Fruit fly (Drosophila melanogaster) whole organism, embryonic: Measurements from ENCODE around the gene PolQ.
"Not testable (repeated sequence)": the region's sequence is repeated elsewhere in the genome, so short reads cannot be mapped to it uniquely, and the experiment has no call there.

Source experiments
- Abd-B ChIP-seq: fragments of 200-800 bp; sonication (Bioruptor generic); optimal IDR thresholded peaks from 2 replicates; lab custom pipeline; 2018; ENCODE audit warnings: missing biosample characterization, mild to moderate bottlenecking, missing genetic modification characterization, moderate library complexity
- BEAF-32 ChIP-seq: fragments of 200-800 bp; sonication (Bioruptor generic); optimal IDR thresholded peaks from 3 replicates; lab custom pipeline; 2017; ENCODE audit warnings: missing biosample characterization, missing genetic modification characterization, mild to moderate bottlenecking, moderate library complexity, missing genetic modification reagents
- CG11247 ChIP-seq: fragments of 200-800 bp; sonication (Bioruptor generic); IDR thresholded peaks from 2 replicates; pipeline ENCODE4 v1.3.6; 2022; ENCODE audit warnings: missing biosample characterization, missing genetic modification characterization
- CG12299 ChIP-seq: fragments of 200-800 bp; sonication (Bioruptor generic); optimal IDR thresholded peaks from 2 replicates; lab custom pipeline; 2018; ENCODE audit warnings: missing biosample characterization, mild to moderate bottlenecking, missing genetic modification characterization
- CG14441 ChIP-seq: fragments of 200-800 bp; sonication (Bioruptor generic); IDR thresholded peaks from 2 replicates; pipeline ENCODE4 v1.3.6; 2022; ENCODE audit warnings: missing biosample characterization, missing genetic modification characterization
- CG1832 ChIP-seq: fragments of 200-800 bp; sonication (Bioruptor generic); optimal IDR thresholded peaks from 2 replicates; lab custom pipeline; 2017; ENCODE audit warnings: missing biosample characterization, mild to moderate bottlenecking, missing genetic modification characterization, inconsistent platforms
- CG30020 ChIP-seq: fragments of 200-800 bp; optimal IDR thresholded peaks from 2 replicates; lab custom pipeline; 2019; ENCODE audit warnings: missing biosample characterization, mild to moderate bottlenecking, missing genetic modification characterization, moderate library complexity
- CG3281 ChIP-seq: fragments of 200-800 bp; sonication (Bioruptor generic); optimal IDR thresholded peaks from 3 replicates; lab custom pipeline; 2017; ENCODE audit warnings: missing biosample characterization, mild to moderate bottlenecking, missing genetic modification characterization
- CG33213 ChIP-seq: fragments of 200-800 bp; sonication (Bioruptor generic); optimal IDR thresholded peaks from 3 replicates; lab custom pipeline; 2016; ENCODE audit warnings: missing biosample characterization, missing genetic modification characterization
- CG34422 ChIP-seq: fragments of 200-800 bp; sonication (Bioruptor generic); IDR thresholded peaks from 3 replicates; pipeline ENCODE4 v1.3.6; 2022; ENCODE audit warnings: missing biosample characterization, missing genetic modification characterization
- CG3838 ChIP-seq: fragments of 200-800 bp; sonication (Bioruptor generic); optimal IDR thresholded peaks from 3 replicates; lab custom pipeline; 2016; ENCODE audit warnings: missing biosample characterization, missing genetic modification characterization
- CG4730 ChIP-seq: fragments of 200-800 bp; sonication (Bioruptor generic); IDR thresholded peaks from 2 replicates; pipeline ENCODE4 v1.3.6; 2022; ENCODE audit warnings: missing biosample characterization, missing genetic modification characterization
- CG8281 ChIP-seq: fragments of 200-800 bp; sonication (Bioruptor generic); optimal IDR thresholded peaks from 2 replicates; lab custom pipeline; 2018; ENCODE audit warnings: missing biosample characterization, mild to moderate bottlenecking, missing genetic modification characterization, moderate library complexity
- CG8478 ChIP-seq: fragments of >200 bp; optimal IDR thresholded peaks from 2 replicates; lab custom pipeline; 2018
- CG8924 ChIP-seq: fragments of 200-800 bp; optimal IDR thresholded peaks from 3 replicates; lab custom pipeline; 2019; ENCODE audit warnings: missing biosample characterization, mild to moderate bottlenecking, missing genetic modification characterization, moderate library complexity
- CG9797 ChIP-seq: fragments of 200-800 bp; sonication (Bioruptor generic); optimal IDR thresholded peaks from 3 replicates; lab custom pipeline; 2018; ENCODE audit warnings: missing biosample characterization, mild to moderate bottlenecking, missing genetic modification characterization
- Dfd ChIP-seq, 2 experiments: fragments of >200 bp; optimal IDR thresholded peaks; 2 replicates each; lab custom pipeline; 2017; ENCODE audit warnings: missing biosample characterization in 2 of 2, missing genetic modification characterization in 2 of 2
- E2f1 ChIP-seq: fragments of 200-800 bp; sonication (Bioruptor generic); IDR thresholded peaks from 2 replicates; pipeline ENCODE4 v1.3.6; 2022; ENCODE audit warnings: missing biosample characterization, missing genetic modification characterization
- GATAe ChIP-seq: fragments of 200-800 bp; sonication (Bioruptor generic); conservative IDR thresholded peaks from 2 replicates; pipeline ENCODE4 v1.3.6; 2022; ENCODE audit warnings: missing biosample characterization, missing genetic modification characterization
- Hr3 ChIP-seq: fragments of 200-800 bp; sonication (Bioruptor generic); optimal IDR thresholded peaks from 3 replicates; lab custom pipeline; 2016; ENCODE audit warnings: missing biosample characterization, missing genetic modification characterization
- Hr51 ChIP-seq, 2 experiments: fragments of 200-800 bp; sonication (Bioruptor generic); optimal IDR thresholded peaks; 2 replicates in 1 of 2; 3 replicates in 1 of 2; lab custom pipeline; 2016 to 2018; ENCODE audit warnings: missing biosample characterization in 2 of 2, missing genetic modification characterization in 2 of 2, mild to moderate bottlenecking in 1 of 2, moderate library complexity in 1 of 2
- Lhr ChIP-seq: fragments of 200-800 bp; sonication (Bioruptor generic); optimal IDR thresholded peaks from 3 replicates; lab custom pipeline; 2017; ENCODE audit warnings: mild to moderate bottlenecking, missing biosample characterization, missing genetic modification reagents, missing genetic modification characterization
- MBD-R2 ChIP-seq: fragments of 200-800 bp; sonication (Bioruptor generic); IDR thresholded peaks from 2 replicates; pipeline ENCODE4 v1.3.6; 2022; ENCODE audit warnings: missing biosample characterization, missing genetic modification characterization
- Myb ChIP-seq: fragments of 200-800 bp; sonication (Bioruptor generic); optimal IDR thresholded peaks from 2 replicates; lab custom pipeline; 2016; ENCODE audit warnings: missing biosample characterization, missing genetic modification characterization
- NFAT ChIP-seq: fragments of 200-800 bp; sonication (Bioruptor generic); IDR thresholded peaks from 2 replicates; pipeline ENCODE4 v1.3.6; 2022; ENCODE audit warnings: missing biosample characterization, missing genetic modification characterization
- Oli ChIP-seq: fragments of 200-800 bp; sonication (Bioruptor generic); optimal IDR thresholded peaks from 2 replicates; lab custom pipeline; 2018; ENCODE audit warnings: missing biosample characterization, mild to moderate bottlenecking, missing genetic modification characterization, moderate library complexity
- Rx ChIP-seq: fragments of 200-800 bp; sonication (Bioruptor generic); IDR thresholded peaks from 2 replicates; pipeline ENCODE4 v1.3.6; 2022; ENCODE audit warnings: missing biosample characterization, missing genetic modification characterization
- Sry-δ ChIP-seq: fragments of 200-800 bp; sonication (Bioruptor generic); optimal IDR thresholded peaks from 2 replicates; lab custom pipeline; 2016; ENCODE audit warnings: missing biosample characterization, missing genetic modification characterization
- Xbp1 ChIP-seq: fragments of 200-800 bp; sonication (Bioruptor generic); optimal IDR thresholded peaks from 3 replicates; lab custom pipeline; 2016; ENCODE audit warnings: missing biosample characterization, mild to moderate bottlenecking, missing genetic modification characterization
- ase ChIP-seq: fragments of 200-800 bp; sonication (Bioruptor generic); IDR thresholded peaks from 3 replicates; pipeline ENCODE4 v1.3.6; 2022; ENCODE audit warnings: missing biosample characterization, missing genetic modification characterization
- bowl ChIP-seq: fragments of 200-800 bp; sonication (Bioruptor generic); IDR thresholded peaks from 2 replicates; pipeline ENCODE4 v1.3.6; 2022; ENCODE audit warnings: missing biosample characterization, missing genetic modification characterization
- ewg ChIP-seq: fragments of 200-800 bp; sonication (Bioruptor generic); optimal IDR thresholded peaks from 3 replicates; lab custom pipeline; 2017; ENCODE audit warnings: mild to moderate bottlenecking, missing biosample characterization, missing genetic modification reagents, missing genetic modification characterization
- gfzf ChIP-seq: fragments of 200-800 bp; sonication (Bioruptor generic); optimal IDR thresholded peaks from 2 replicates; lab custom pipeline; 2016; ENCODE audit warnings: missing biosample characterization, mild to moderate bottlenecking, missing genetic modification characterization, moderate library complexity
- ken ChIP-seq: fragments of 200-800 bp; sonication (Bioruptor generic); IDR thresholded peaks from 3 replicates; pipeline ENCODE4 v1.3.6; 2022; ENCODE audit warnings: missing biosample characterization, missing genetic modification characterization
- lola ChIP-seq, 3 experiments: fragments of >200 bp in 2 of 3; fragments of 200-800 bp in 1 of 3; sonication (Bioruptor generic) in 1 of 3; optimal IDR thresholded peaks; 2 replicates each; lab custom pipeline; 2017 to 2019; ENCODE audit warnings: missing biosample characterization in 3 of 3, missing genetic modification characterization in 3 of 3, mild to moderate bottlenecking in 1 of 3, moderate library complexity in 1 of 3
- luna ChIP-seq: fragments of 200-800 bp; sonication (Bioruptor generic); optimal IDR thresholded peaks from 2 replicates; lab custom pipeline; 2016; ENCODE audit warnings: missing biosample characterization, missing genetic modification characterization
- mam ChIP-seq: fragments of 200-800 bp; sonication (Bioruptor generic); optimal IDR thresholded peaks from 3 replicates; lab custom pipeline; 2016; ENCODE audit warnings: missing biosample characterization, missing genetic modification characterization
- oc ChIP-seq: fragments of 200-800 bp; sonication (Bioruptor generic); optimal IDR thresholded peaks from 2 replicates; lab custom pipeline; 2018; ENCODE audit warnings: missing biosample characterization, mild to moderate bottlenecking, missing genetic modification characterization, moderate library complexity
- otp ChIP-seq: fragments of 200-800 bp; sonication (Bioruptor generic); IDR thresholded peaks from 3 replicates; pipeline ENCODE4, ENCODE4 v1.3.6; 2022; ENCODE audit warnings: missing biosample characterization, missing genetic modification characterization
- phol ChIP-seq: fragments of 200-800 bp; sonication (Bioruptor generic); optimal IDR thresholded peaks from 3 replicates; lab custom pipeline; 2018; ENCODE audit warnings: missing biosample characterization, mild to moderate bottlenecking, missing genetic modification characterization, moderate library complexity
- prd ChIP-seq, 3 experiments: fragments of >200 bp in 2 of 3; fragments of 200-800 bp in 1 of 3; sonication (Bioruptor generic) in 1 of 3; optimal IDR thresholded peaks in 2 of 3; IDR thresholded peaks in 1 of 3; 2 replicates in 2 of 3; 3 replicates in 1 of 3; pipeline versions ENCODE4 v1.3.6 to Lab custom; 2017 to 2022; ENCODE audit warnings: missing biosample characterization in 1 of 3, missing genetic modification characterization in 1 of 3
- ranshi ChIP-seq: fragments of 200-800 bp; sonication (Bioruptor generic); IDR thresholded peaks from 2 replicates; pipeline ENCODE4 v1.3.6; 2022; ENCODE audit warnings: missing biosample characterization, missing genetic modification characterization
- row ChIP-seq: fragments of 200-800 bp; sonication (Bioruptor generic); IDR thresholded peaks from 3 replicates; pipeline ENCODE4 v1.3.6; 2022; ENCODE audit warnings: missing biosample characterization, missing genetic modification characterization
- shn ChIP-seq: fragments of 200-800 bp; sonication (Bioruptor generic); optimal IDR thresholded peaks from 3 replicates; lab custom pipeline; 2016; ENCODE audit warnings: missing biosample characterization, missing genetic modification characterization
- sob ChIP-seq: fragments of 200-800 bp; sonication (Bioruptor generic); IDR thresholded peaks from 2 replicates; pipeline ENCODE4 v1.3.6; 2022; ENCODE audit warnings: missing biosample characterization, missing genetic modification characterization
- ssp ChIP-seq: fragments of 200-800 bp; sonication (Bioruptor generic); IDR thresholded peaks from 2 replicates; pipeline ENCODE4 v1.3.6; 2022; ENCODE audit warnings: missing biosample characterization, missing genetic modification characterization
- tgo ChIP-seq: fragments of 200-800 bp; sonication (Bioruptor generic); IDR thresholded peaks from 3 replicates; pipeline ENCODE4 v1.3.6; 2022; ENCODE audit warnings: missing biosample characterization, missing genetic modification characterization

PolQ gene

DNA sequence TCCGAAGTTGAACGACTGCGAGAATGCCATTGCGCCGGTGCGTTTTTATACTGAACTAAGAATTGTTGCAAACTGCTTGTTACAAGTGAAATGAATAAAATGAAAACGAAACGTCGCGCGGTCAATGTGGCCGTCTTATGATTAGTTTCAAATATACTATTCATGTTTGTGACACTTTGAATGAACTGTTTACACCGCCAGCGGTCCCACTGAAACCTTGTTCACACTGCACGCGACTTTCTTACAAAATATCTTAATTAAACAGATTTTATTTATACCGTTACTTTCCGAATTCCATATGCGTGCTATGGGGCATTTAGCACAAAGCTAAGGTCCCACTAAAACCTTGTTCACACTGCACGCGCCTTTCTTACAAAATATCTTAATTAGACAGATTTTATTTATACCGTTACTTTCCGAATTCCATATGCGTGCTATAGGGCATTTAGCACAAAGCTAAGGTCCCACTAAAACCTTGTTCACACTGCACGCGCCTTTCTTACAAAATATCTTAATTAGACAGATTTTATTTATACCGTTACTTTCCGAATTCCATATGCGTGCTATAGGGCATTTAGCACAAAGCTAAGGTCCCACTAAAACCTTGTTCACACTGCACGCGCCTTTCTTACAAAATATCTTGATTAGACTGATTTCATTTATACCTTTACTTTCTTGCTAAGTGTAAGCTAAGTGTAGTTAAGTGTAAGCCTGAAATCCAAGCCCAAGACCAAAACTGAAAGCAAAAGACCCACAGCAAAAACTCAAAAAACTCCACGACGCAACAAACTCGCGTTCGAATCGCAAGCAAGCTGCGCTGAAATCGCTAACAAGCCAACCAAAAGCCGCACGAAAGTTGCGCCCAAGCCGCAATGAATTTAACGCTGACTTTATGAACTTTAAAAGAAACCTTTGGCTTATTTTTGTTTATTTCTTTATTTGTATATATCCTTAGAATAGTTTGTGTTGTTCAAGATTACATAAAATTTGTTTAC, at the start of gene PolQ (continued):
- peak; percentile 100 for TF ChIP-seq ssp (GFP tag; lab: Robert Waterston, UW)
- peak; percentile 10 for TF ChIP-seq phol (tag; lab: Kevin White, UChicago)
- TF ChIP-seq MBD-R2 (GFP tag; lab: Robert Waterston, UW): peak; percentile 71
- peak; percentile 96 for TF ChIP-seq Lhr (GFP tag; lab: Kevin White, UChicago)
- peak; percentile 30; the same call in 1 of the 2 replicates for TF ChIP-seq CG14441 (GFP tag; lab: Robert Waterston, UW)
- peak; percentile 94 for TF ChIP-seq CG30020 (tag; lab: Kevin White, UChicago)
- TF ChIP-seq Hr3: peak; percentile 6
- peak; percentile 91 for TF ChIP-seq Myb (GFP tag; lab: Kevin White, UChicago)
- peak; percentile 48; the same call in 1 of the 2 replicates for TF ChIP-seq ranshi (GFP tag; lab: Robert Waterston, UW)
- TF ChIP-seq BEAF-32 (GFP tag; lab: Kevin White, UChicago): peak; percentile 31
- TF ChIP-seq CG34422 (GFP tag; lab: Robert Waterston, UW): peak; percentile 48; the same call in 2 of the 3 replicates
- peak in 1 of 2 experiments; percentile 97 for TF ChIP-seq Dfd (GFP tag; optimal IDR thresholded peaks at IDR 0.05; lab: Kevin White, UChicago)
- TF ChIP-seq row: peak; percentile 74
- peak; percentile 75 for TF ChIP-seq gfzf (GFP tag; lab: Kevin White, UChicago)
- 0 out of 3 replicates have a peak, but pooled peaks have one; percentile 44 for TF ChIP-seq ase
- TF ChIP-seq CG11247 (GFP tag; lab: Robert Waterston, UW): peak; percentile 50
- peak; percentile 48; the same call in 1 of the 2 replicates for TF ChIP-seq NFAT (GFP tag; lab: Robert Waterston, UW)
- peak; percentile 57 for TF ChIP-seq CG9797 (GFP tag; lab: Kevin White, UChicago)
- peak; percentile 10 for TF ChIP-seq Sry-δ (GFP tag; lab: Kevin White, UChicago)
- TF ChIP-seq lola (GFP tag; optimal IDR thresholded peaks at IDR 0.05; lab: Kevin White, UChicago): peak in 1 of 3 experiments; percentile 90
- TF ChIP-seq Rx (GFP tag; lab: Robert Waterston, UW): peak; percentile 51
- TF ChIP-seq CG4730: 0 out of 2 replicates have a peak, but pooled peaks have one; percentile 20
- TF ChIP-seq ken (GFP tag; lab: Robert Waterston, UW): peak; percentile 53; the same call in 1 of the 3 replicates
- TF ChIP-seq prd (optimal IDR thresholded peaks at IDR 0.05; lab: Kevin White, UChicago): not testable (repeated sequence)
- peak; percentile 63; the same call in 1 of the 3 replicates for TF ChIP-seq prd (GFP tag; IDR thresholded peaks at IDR 0.05; lab: Robert Waterston, UW)
- TF ChIP-seq mam (GFP tag; lab: Kevin White, UChicago): peak; percentile 29
- peak; percentile 30 for TF ChIP-seq sob (GFP tag; lab: Robert Waterston, UW)

DNA sequence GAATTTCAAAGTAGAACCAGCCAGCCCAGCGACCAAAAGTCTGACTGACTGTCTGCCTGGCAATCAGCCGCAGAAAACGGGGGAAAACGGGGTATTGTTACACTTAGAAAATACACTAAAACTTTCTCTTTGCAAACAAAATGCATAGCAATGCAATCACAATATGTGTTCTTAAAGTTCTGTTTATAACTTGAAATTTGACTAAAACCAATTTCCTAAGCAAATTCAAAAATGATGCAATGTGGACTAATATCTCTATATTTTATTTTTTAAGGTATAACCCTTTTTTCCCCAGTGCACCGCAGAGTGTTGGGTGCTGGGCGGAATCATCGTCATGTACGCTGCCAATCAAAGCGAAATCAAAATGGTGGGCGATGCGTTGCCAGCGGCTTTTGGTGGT, 38.9 kb upstream of the PolQ start:
- no peak for TF ChIP-seq CG33213 (GFP tag; lab: Kevin White, UChicago)
- TF ChIP-seq tgo (GFP tag; lab: Robert Waterston, UW): peak; percentile 25; the same call in 2 of the 3 replicates
- no peak for TF ChIP-seq E2f1 (GFP tag; lab: Robert Waterston, UW)
- TF ChIP-seq CG3838 (GFP tag; lab: Kevin White, UChicago): no peak
- no peak for TF ChIP-seq CG8478 (lab: Kevin White, UChicago)
- TF ChIP-seq Xbp1: peak; percentile 30
- no peak for TF ChIP-seq CG12299 (tag; lab: Kevin White, UChicago)
- no peak for TF ChIP-seq bowl (GFP tag; lab: Robert Waterston, UW)
- TF ChIP-seq oc (tag; lab: Kevin White, UChicago): no peak
- TF ChIP-seq CG8281 (tag; lab: Kevin White, UChicago): no peak
- TF ChIP-seq shn (GFP tag; lab: Kevin White, UChicago): no peak
- no peak for TF ChIP-seq GATAe (GFP tag; lab: Robert Waterston, UW)
- TF ChIP-seq ewg (GFP tag; lab: Kevin White, UChicago): no peak
- TF ChIP-seq Abd-B (GFP tag; lab: Kevin White, UChicago): peak; percentile 31
- peak; percentile 6 for TF ChIP-seq Oli (tag; lab: Kevin White, UChicago)
- no peak for TF ChIP-seq CG8924 (tag; lab: Kevin White, UChicago)
- peak in 1 of 2 experiments; percentile 50 for TF ChIP-seq Hr51 (GFP tag; optimal IDR thresholded peaks at IDR 0.05; lab: Kevin White, UChicago)
- no peak for TF ChIP-seq lola (GFP tag; optimal IDR thresholded peaks at IDR 0.05; lab: Kevin White, UChicago)
- TF ChIP-seq CG3281 (GFP tag; lab: Kevin White, UChicago): peak; percentile 18
- no peak for TF ChIP-seq luna (GFP tag; lab: Kevin White, UChicago)
- TF ChIP-seq CG1832: no peak
- TF ChIP-seq otp (GFP tag; lab: Robert Waterston, UW): no peak
